Fruit fly (Drosophila melanogaster): ENCODE data around the gene CG1637.

CG1637 gene

DNA sequence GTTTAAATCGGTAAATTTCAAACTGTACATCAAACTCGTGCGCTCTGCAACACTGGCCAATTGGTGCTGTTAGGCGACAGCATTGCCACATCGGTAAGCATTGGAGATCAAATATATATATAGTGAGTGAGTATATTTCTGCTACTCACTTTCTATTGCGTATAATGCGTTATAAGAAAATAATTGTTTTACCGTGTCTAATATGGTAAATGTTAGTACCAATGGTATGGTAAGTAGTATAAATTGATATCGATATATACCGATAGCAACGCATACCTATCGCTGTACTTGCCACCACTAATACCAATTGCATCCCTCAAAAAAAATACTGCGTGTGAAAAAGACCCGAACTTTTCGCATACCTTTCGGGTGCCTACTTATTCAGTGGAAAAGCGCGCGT is 20.3 kb downstream of the CG1637 start, which contains the start of the genes sofe and CG2186:
Gene sofe (minus strand): TSS at position 38 of the 400 bp plus-strand sequence.
Gene CG2186 (plus strand): TSS at position 280 of the 400 bp plus-strand sequence.
- peak; percentile 90 for TF ChIP-seq Scr (GFP tag; IDR thresholded peaks at IDR 0.05; ENCODE audit: partially characterized antibody)
- no peak for TF ChIP-seq CG30431 (GFP tag; optimal IDR thresholded peaks at IDR 0.05)
- TF ChIP-seq ERR (GFP tag; optimal IDR thresholded peaks at IDR 0.05), result peak; percentile 28
- no peak for TF ChIP-seq CG31365 (tag; optimal IDR thresholded peaks at IDR 0.05)
- no peak for TF ChIP-seq CG18619 (GFP tag; optimal IDR thresholded peaks at IDR 0.05)
- TF ChIP-seq Hand (GFP tag; optimal IDR thresholded peaks at IDR 0.05), result no peak
- TF ChIP-seq ranshi (GFP tag; IDR thresholded peaks at IDR 0.05), result 0 out of 2 replicates have a peak, but pooled peaks have one; percentile 10
- no peak for TF ChIP-seq CG6683 (GFP tag; optimal IDR thresholded peaks at IDR 0.05)
- no peak for TF ChIP-seq B-H1 (GFP tag; IDR thresholded peaks at IDR 0.05)
- TF ChIP-seq vnd (GFP tag; IDR thresholded peaks at IDR 0.05; ENCODE audit: partially characterized antibody), result peak; percentile 81
- no peak for TF ChIP-seq CG1529 (GFP tag; optimal IDR thresholded peaks at IDR 0.05)
- TF ChIP-seq ro (GFP tag; IDR thresholded peaks at IDR 0.05), result no peak
- TF ChIP-seq CG12104 (GFP tag; optimal IDR thresholded peaks at IDR 0.05), result no peak
- peak; percentile 77 for TF ChIP-seq sna (GFP tag; IDR thresholded peaks at IDR 0.05; ENCODE audit: partially characterized antibody)
- peak; percentile 89 for TF ChIP-seq unc-4 (GFP tag; IDR thresholded peaks at IDR 0.05; ENCODE audit: partially characterized antibody)
- TF ChIP-seq CG5953 (GFP tag; IDR thresholded peaks at IDR 0.05), result no peak
- no peak for TF ChIP-seq lov (optimal IDR thresholded peaks at IDR 0.05)
- no peak for TF ChIP-seq lov (GFP tag; IDR thresholded peaks at IDR 0.05)
- TF ChIP-seq Side (GFP tag; optimal IDR thresholded peaks at IDR 0.05), result peak; percentile 1
- TF ChIP-seq CG9797 (GFP tag; optimal IDR thresholded peaks at IDR 0.05), result peak; percentile 55
- TF ChIP-seq shn (GFP tag; optimal IDR thresholded peaks at IDR 0.05), result peak; percentile 42
- TF ChIP-seq tgo (GFP tag; IDR thresholded peaks at IDR 0.05), result 0 out of 3 replicates have a peak, but pooled peaks have one; percentile 41
- TF ChIP-seq CG12659 (GFP tag; optimal IDR thresholded peaks at IDR 0.05), result peak; percentile 46
- peak; percentile 15; the same call in 1 of the 3 replicates for TF ChIP-seq mld (GFP tag; IDR thresholded peaks at IDR 0.05; ENCODE audit: partially characterized antibody)
- peak; percentile 69 for TF ChIP-seq Dref (GFP tag; IDR thresholded peaks at IDR 0.05)
- peak; percentile 23; the same call in 1 of the 2 replicates for TF ChIP-seq E2f1 (GFP tag; IDR thresholded peaks at IDR 0.05)
- peak; percentile 64; the same call in 1 of the 2 replicates for TF ChIP-seq vvl (GFP tag; IDR thresholded peaks at IDR 0.05)
- no peak for TF ChIP-seq dmrt99B (tag; optimal IDR thresholded peaks at IDR 0.05)
- no peak for TF ChIP-seq pros (GFP tag; optimal IDR thresholded peaks at IDR 0.05)
- TF ChIP-seq H15 (GFP tag; IDR thresholded peaks at IDR 0.05), result no peak
- TF ChIP-seq CG11093 (GFP tag; IDR thresholded peaks at IDR 0.05), result no peak
- no peak for TF ChIP-seq HHEX (GFP tag; optimal IDR thresholded peaks at IDR 0.05)
- TF ChIP-seq da (GFP tag; optimal IDR thresholded peaks at IDR 0.05), result no peak
- no peak for TF ChIP-seq CG7839 (tag; optimal IDR thresholded peaks at IDR 0.05)
- peak; percentile 34 for TF ChIP-seq dm (GFP tag; optimal IDR thresholded peaks at IDR 0.05)
- TF ChIP-seq ind (GFP tag; optimal IDR thresholded peaks at IDR 0.05), result peak; percentile 67
- TF ChIP-seq CG6689 (GFP tag; IDR thresholded peaks at IDR 0.05), result peak; percentile 27; the same call in 1 of the 2 replicates
- no peak for TF ChIP-seq YL-1 (GFP tag; optimal IDR thresholded peaks at IDR 0.05)
- TF ChIP-seq Neu2 (GFP tag; optimal IDR thresholded peaks at IDR 0.05; ENCODE audit: borderline replicate concordance), result no peak
- peak; percentile 27 for TF ChIP-seq CG4617 (GFP tag; optimal IDR thresholded peaks at IDR 0.05; ENCODE audit: borderline replicate concordance)
- peak; percentile 68 for TF ChIP-seq CG12155 (GFP tag; optimal IDR thresholded peaks at IDR 0.05)
- TF ChIP-seq MESR4 (GFP tag; optimal IDR thresholded peaks at IDR 0.05), result no peak
- TF ChIP-seq crp (GFP tag; optimal IDR thresholded peaks at IDR 0.05), result peak in 1 of 2 experiments; percentile 6
- peak; percentile 13 for TF ChIP-seq Oli (tag; optimal IDR thresholded peaks at IDR 0.05)
- peak; percentile 54; the same call in 1 of the 2 replicates for TF ChIP-seq Xrp1 (GFP tag; IDR thresholded peaks at IDR 0.05)
- TF ChIP-seq lbe (GFP tag; optimal IDR thresholded peaks at IDR 0.05), result no peak
- no peak for TF ChIP-seq CG6813 (GFP tag; optimal IDR thresholded peaks at IDR 0.05)
- no peak for TF ChIP-seq Meics (GFP tag; optimal IDR thresholded peaks at IDR 0.05)
- peak; percentile 5 for TF ChIP-seq NC2α (GFP tag; optimal IDR thresholded peaks at IDR 0.05)
- no peak for TF ChIP-seq CG11560 (tag; IDR thresholded peaks at IDR 0.05)
- TF ChIP-seq hth (optimal IDR thresholded peaks at IDR 0.05), result no peak

All from whole organism, embryonic.